Fruit fly (Drosophila melanogaster) whole organism, prepupa: ENCODE data around the gene CG42816.

ENCODE experiments used
- Blimp-1 ChIP-seq: fragments of 200-800 bp; sonication (Bioruptor generic); optimal IDR thresholded peaks from 3 replicates; lab custom pipeline; 2017; ENCODE audit warnings: missing biosample characterization, missing genetic modification characterization, mild to moderate bottlenecking, moderate library complexity, missing genetic modification reagents
- CG10631 ChIP-seq: fragments of 200-800 bp; sonication (Bioruptor generic); optimal IDR thresholded peaks from 2 replicates; lab custom pipeline; 2016; ENCODE audit warnings: missing biosample characterization, missing genetic modification characterization
- CG11294 ChIP-seq: fragments of 200-800 bp; sonication (Bioruptor generic); IDR thresholded peaks from 2 replicates; pipeline ENCODE4 v1.3.6; 2022; ENCODE audit warnings: missing biosample characterization, missing genetic modification characterization
- CG11762 ChIP-seq: fragments of 200-800 bp; sonication (Bioruptor generic); optimal IDR thresholded peaks from 3 replicates; lab custom pipeline; 2016; ENCODE audit warnings: missing biosample characterization, missing genetic modification characterization; ENCODE audit not compliant: insufficient read depth
- CG11902 ChIP-seq: fragments of 200-800 bp; sonication (Bioruptor generic); optimal IDR thresholded peaks from 3 replicates; lab custom pipeline; 2016; ENCODE audit warnings: missing biosample characterization, missing genetic modification characterization
- CG4318 ChIP-seq: fragments of 200-800 bp; sonication (Bioruptor generic); optimal IDR thresholded peaks from 3 replicates; lab custom pipeline; 2017; ENCODE audit warnings: missing biosample characterization, mild to moderate bottlenecking, missing genetic modification characterization
- CG6163 ChIP-seq: fragments of 200-800 bp; sonication (Bioruptor generic); IDR thresholded peaks from 3 replicates; pipeline ENCODE4 v1.3.6; 2022; ENCODE audit warnings: missing biosample characterization, missing genetic modification characterization
- CG6792 ChIP-seq: fragments of 200-800 bp; sonication (Bioruptor generic); optimal IDR thresholded peaks from 3 replicates; lab custom pipeline; 2016; ENCODE audit warnings: missing biosample characterization, missing genetic modification characterization
- CG7368 ChIP-seq: fragments of 200-800 bp; sonication (Bioruptor generic); optimal IDR thresholded peaks from 3 replicates; lab custom pipeline; 2016; ENCODE audit warnings: missing biosample characterization, missing genetic modification characterization
- CG8119 ChIP-seq: fragments of 200-800 bp; sonication (Bioruptor generic); IDR thresholded peaks from 3 replicates; pipeline ENCODE4 v1.3.6; 2022; ENCODE audit warnings: missing biosample characterization, missing genetic modification characterization
- CG8319 ChIP-seq: fragments of 200-800 bp; sonication (Bioruptor generic); optimal IDR thresholded peaks from 3 replicates; lab custom pipeline; 2016; ENCODE audit warnings: missing biosample characterization, missing genetic modification characterization
- CG8632 ChIP-seq: fragments of 200-800 bp; sonication (Bioruptor generic); optimal IDR thresholded peaks from 3 replicates; lab custom pipeline; 2016; ENCODE audit warnings: missing biosample characterization, missing genetic modification characterization
- CG9139 ChIP-seq: fragments of 200-800 bp; sonication (Bioruptor generic); optimal IDR thresholded peaks from 3 replicates; lab custom pipeline; 2017; ENCODE audit warnings: missing biosample characterization, mild to moderate bottlenecking, missing genetic modification characterization
- Eip78C ChIP-seq: fragments of 200-800 bp; sonication (Bioruptor generic); peaks from one replicate; lab custom pipeline; 2016; ENCODE audit warnings: missing biosample characterization, missing genetic modification characterization
- Ets96B ChIP-seq: fragments of 200-800 bp; optimal IDR thresholded peaks from 2 replicates; lab custom pipeline; 2019; ENCODE audit warnings: missing biosample characterization, mild to moderate bottlenecking, missing genetic modification characterization, moderate library complexity
- Gug ChIP-seq: fragments of 200-800 bp; sonication (Bioruptor generic); IDR thresholded peaks from 2 replicates; pipeline ENCODE4 v1.3.6; 2022; ENCODE audit warnings: missing biosample characterization, missing genetic modification characterization
- Hr39 ChIP-seq: fragments of 200-800 bp; sonication (Bioruptor generic); optimal IDR thresholded peaks from 2 replicates; lab custom pipeline; 2016; ENCODE audit warnings: missing biosample characterization, missing genetic modification characterization
- Hr4 ChIP-seq: fragments of 200-800 bp; sonication (Bioruptor generic); optimal IDR thresholded peaks from 3 replicates; lab custom pipeline; 2016; ENCODE audit warnings: missing biosample characterization, missing genetic modification characterization
- Lpt ChIP-seq: fragments of 200-800 bp; sonication (Bioruptor generic); optimal IDR thresholded peaks from 3 replicates; lab custom pipeline; 2016; ENCODE audit warnings: missing biosample characterization, missing genetic modification characterization
- Smox ChIP-seq: fragments of 200-800 bp; sonication (Bioruptor generic); optimal IDR thresholded peaks from 3 replicates; lab custom pipeline; 2016; ENCODE audit warnings: missing biosample characterization, missing genetic modification characterization
- Sox14 ChIP-seq: fragments of 200-800 bp; sonication (Bioruptor generic); optimal IDR thresholded peaks from 3 replicates; lab custom pipeline; 2016; ENCODE audit warnings: missing biosample characterization, missing genetic modification characterization
- Sox15 ChIP-seq: fragments of 200-800 bp; sonication (Bioruptor generic); optimal IDR thresholded peaks from 3 replicates; lab custom pipeline; 2016; ENCODE audit warnings: missing biosample characterization, missing genetic modification characterization
- achi ChIP-seq: fragments of 200-800 bp; sonication (Bioruptor generic); optimal IDR thresholded peaks from 3 replicates; lab custom pipeline; 2016; ENCODE audit warnings: missing biosample characterization, missing genetic modification characterization
- dsx ChIP-seq: fragments of 200-800 bp; optimal IDR thresholded peaks from 3 replicates; lab custom pipeline; 2019; ENCODE audit warnings: missing biosample characterization, mild to moderate bottlenecking, missing genetic modification characterization, moderate library complexity; ENCODE audit not compliant: poor library complexity, severe bottlenecking
- eg ChIP-seq: fragments of 200-800 bp; sonication (Bioruptor generic); IDR thresholded peaks from 3 replicates; pipeline ENCODE4 v1.3.6; 2022; ENCODE audit warnings: missing biosample characterization, missing genetic modification characterization
- fd85E ChIP-seq: fragments of 200-800 bp; sonication (Bioruptor generic); optimal IDR thresholded peaks from 3 replicates; lab custom pipeline; 2016; ENCODE audit warnings: missing biosample characterization, missing genetic modification characterization
- fkh ChIP-seq: fragments of 200-800 bp; sonication (Bioruptor generic); optimal IDR thresholded peaks from 3 replicates; lab custom pipeline; 2017; ENCODE audit warnings: missing biosample characterization, mild to moderate bottlenecking, missing genetic modification characterization, moderate library complexity
- salr ChIP-seq, 2 experiments: fragments of 200-800 bp; sonication (Bioruptor generic); optimal IDR thresholded peaks; 3 replicates each; lab custom pipeline; 2016 to 2018; ENCODE audit warnings: missing biosample characterization in 2 of 2, missing genetic modification characterization in 2 of 2, mild to moderate bottlenecking in 1 of 2
- spab ChIP-seq: fragments of 200-800 bp; sonication (Bioruptor generic); optimal IDR thresholded peaks from 2 replicates; lab custom pipeline; 2017; ENCODE audit warnings: missing biosample characterization, mild to moderate bottlenecking, missing genetic modification characterization, missing genetic modification reagents
- topi ChIP-seq: fragments of 200-800 bp; sonication (Bioruptor generic); optimal IDR thresholded peaks from 3 replicates; lab custom pipeline; 2016; ENCODE audit warnings: missing biosample characterization, missing genetic modification characterization
- vri ChIP-seq: fragments of 200-800 bp; sonication (Bioruptor generic); optimal IDR thresholded peaks from 3 replicates; lab custom pipeline; 2016; ENCODE audit warnings: missing biosample characterization, mild to moderate bottlenecking, missing genetic modification characterization

Gene CG42816

DNA sequence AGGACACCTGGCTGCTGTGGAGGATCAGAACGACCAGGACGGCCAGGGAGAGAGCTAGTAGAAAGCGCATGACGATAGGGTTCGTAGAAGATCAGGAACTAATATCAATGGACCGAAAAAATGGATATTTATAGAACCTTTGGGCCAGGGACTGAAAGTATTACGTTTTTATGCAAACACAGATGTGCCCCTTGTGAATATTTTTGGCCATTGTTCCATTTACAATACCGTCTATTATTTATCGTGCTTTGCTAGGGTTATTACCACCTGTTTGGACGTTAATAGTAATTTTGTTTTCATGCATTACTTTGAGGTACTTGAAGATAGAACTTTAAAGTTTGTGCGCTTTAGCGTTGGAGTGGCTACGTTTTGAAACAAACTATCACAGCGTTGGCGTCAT lies 36.1 kb upstream of the CG42816 start, which contains the start of gene CG32188:
TSS of gene CG32188 (minus strand) at position 101 of the 400 bp plus-strand sequence.
- TF ChIP-seq Gug (no peak), CG11294 (GFP tag; lab: Robert Waterston, UW) (no peak), Hr39 (GFP tag; lab: Kevin White, UChicago) (no peak), CG11902 (no peak), eg (GFP tag; lab: Robert Waterston, UW) (no peak), Lpt (GFP tag; lab: Kevin White, UChicago) (no peak), CG10631 (no peak), vri (GFP tag; lab: Kevin White, UChicago) (no peak), CG8319 (GFP tag; lab: Kevin White, UChicago) (no peak), CG8119 (GFP tag; lab: Robert Waterston, UW) (no peak), CG6792 (GFP tag; lab: Kevin White, UChicago) (no peak), Blimp-1 (GFP tag; lab: Kevin White, UChicago) (no peak), Eip78C (GFP tag; lab: Kevin White, UChicago) (no peak), fd85E (GFP tag; lab: Kevin White, UChicago) (no peak), salr (GFP tag; optimal IDR thresholded peaks at IDR 0.05; lab: Kevin White, UChicago) (no peak), CG6163 (GFP tag; lab: Robert Waterston, UW) (no peak)
- TF ChIP-seq, all 60 proteins: peak for 0

DNA sequence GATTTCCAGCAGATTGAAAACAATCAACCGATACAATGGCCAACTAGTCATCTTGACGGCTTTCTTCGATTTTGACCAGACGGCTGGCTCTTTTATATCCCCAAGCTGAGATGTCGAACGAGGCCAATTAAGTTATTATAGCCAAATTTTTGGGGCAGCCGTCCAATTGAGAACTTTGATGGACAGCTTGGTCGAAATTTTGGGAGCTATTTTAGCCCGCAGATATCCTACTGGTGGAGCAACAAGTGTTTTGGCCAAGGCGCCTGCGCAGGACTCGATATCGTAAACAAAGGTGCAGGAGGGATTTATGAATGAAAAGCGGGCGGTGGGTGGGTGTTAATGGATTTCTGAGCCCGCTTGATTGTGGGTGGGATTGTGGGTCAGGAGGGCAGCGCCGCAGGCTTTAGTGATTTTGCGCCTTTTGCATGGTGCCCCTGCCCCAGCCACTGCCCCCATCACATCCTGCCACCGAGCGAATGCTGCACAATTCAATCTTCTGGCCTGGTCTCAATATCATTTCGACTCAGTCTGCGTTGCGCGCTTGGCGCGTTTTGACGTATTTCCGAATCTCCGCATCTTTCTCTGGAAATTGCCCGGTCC lies 25.5 kb upstream of the CG42816 start, which contains the start of the genes Ir75c and Grd:
TSS of gene Ir75c (minus strand) at position 51 of the 600 bp plus-strand sequence.
TSS of gene Grd (plus strand) at position 550 of the 600 bp plus-strand sequence.
- TF ChIP-seq Sox15 (GFP tag; lab: Kevin White, UChicago), result no peak
- TF ChIP-seq topi, result no peak
- TF ChIP-seq dsx, result no peak
- TF ChIP-seq spab, result no peak
- no peak for TF ChIP-seq Eip78C (GFP tag; lab: Kevin White, UChicago)

DNA sequence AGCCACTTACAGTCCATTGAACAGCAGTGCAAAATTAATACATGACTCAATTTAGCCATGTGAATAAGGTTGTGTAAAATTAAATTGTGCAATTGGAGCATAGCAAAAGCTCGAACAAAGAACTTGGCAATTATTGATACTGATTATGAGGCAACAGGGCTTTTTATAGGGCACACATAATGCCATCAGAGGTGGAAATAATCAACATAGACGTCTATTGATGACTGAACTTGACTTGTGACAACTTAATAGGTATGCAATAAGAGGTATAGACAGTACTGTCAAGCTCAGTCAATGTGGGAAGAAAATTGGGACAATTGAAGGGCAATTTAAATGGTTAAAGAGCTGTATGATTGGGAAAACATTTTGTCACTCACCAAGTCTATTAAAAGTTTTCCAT lies 22.7 kb upstream of the CG42816 start, which contains the start of gene Ir75b:
TSS of gene Ir75b (minus strand) at position 101 of the 400 bp plus-strand sequence.
- no peak for TF ChIP-seq CG11762 (GFP tag; lab: Kevin White, UChicago)
- no peak for TF ChIP-seq CG4318
- no peak for TF ChIP-seq Sox14 (GFP tag; lab: Kevin White, UChicago)
- TF ChIP-seq fd85E (GFP tag; lab: Kevin White, UChicago), result no peak

DNA sequence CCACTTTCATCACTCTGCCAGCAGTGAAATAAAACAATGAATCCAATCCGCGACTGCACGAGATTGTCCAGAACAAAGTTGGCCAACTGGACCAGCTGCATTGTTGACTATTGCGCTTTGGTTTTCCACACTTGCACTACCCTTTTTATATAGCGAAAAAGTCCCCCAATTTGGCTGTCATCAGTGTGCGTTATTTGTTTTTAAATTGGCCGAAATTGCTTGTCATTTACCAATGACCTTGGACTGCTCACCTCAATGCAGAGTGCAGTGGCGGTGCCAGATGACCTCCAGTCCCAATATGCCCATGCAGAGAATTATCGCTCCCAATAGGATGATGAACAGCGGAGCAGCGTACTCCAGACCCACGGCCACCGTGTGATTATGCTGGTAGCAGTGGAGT lies 20.4 kb upstream of the CG42816 start, which contains the start of gene Ir75a:
TSS of gene Ir75a (minus strand) at position 101 of the 400 bp plus-strand sequence.
- no peak for TF ChIP-seq CG4318
- TF ChIP-seq Blimp-1 (GFP tag; lab: Kevin White, UChicago), result no peak
- TF ChIP-seq dsx, result no peak
- no peak for TF ChIP-seq fd85E (GFP tag; lab: Kevin White, UChicago)
- TF ChIP-seq CG10631, result no peak
- TF ChIP-seq Hr4 (GFP tag; lab: Kevin White, UChicago), result no peak
- TF ChIP-seq Smox, result no peak
- no peak for TF ChIP-seq CG8632 (GFP tag; lab: Kevin White, UChicago)
- TF ChIP-seq Ets96B, result no peak

DNA sequence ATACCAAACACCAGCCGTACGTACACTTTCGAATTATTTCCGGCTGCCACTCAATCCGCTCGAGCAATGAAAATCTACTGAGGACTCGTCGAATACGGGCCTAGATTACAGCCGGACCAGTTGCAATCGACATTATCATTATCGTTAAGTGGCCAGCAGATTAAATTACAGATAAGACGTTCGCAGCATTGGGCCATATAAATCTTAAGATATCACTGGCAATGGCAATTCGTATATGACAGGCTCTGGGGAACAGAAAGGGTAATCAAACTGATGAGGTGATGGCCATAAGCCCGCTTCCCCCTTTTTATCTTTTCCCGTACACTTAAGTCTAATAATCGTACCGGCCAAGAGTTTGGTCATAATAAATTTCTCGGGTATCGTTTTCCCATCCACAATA lies 16.6 kb upstream of the CG42816 start, which contains the start of gene Cln3:
TSS of gene Cln3 (minus strand) at position 84 of the 400 bp plus-strand sequence.
- TF ChIP-seq CG4318, result no peak
- peak; percentile 75 for TF ChIP-seq vri (GFP tag; lab: Kevin White, UChicago)
- TF ChIP-seq CG7368 (GFP tag; lab: Kevin White, UChicago), result no peak

DNA sequence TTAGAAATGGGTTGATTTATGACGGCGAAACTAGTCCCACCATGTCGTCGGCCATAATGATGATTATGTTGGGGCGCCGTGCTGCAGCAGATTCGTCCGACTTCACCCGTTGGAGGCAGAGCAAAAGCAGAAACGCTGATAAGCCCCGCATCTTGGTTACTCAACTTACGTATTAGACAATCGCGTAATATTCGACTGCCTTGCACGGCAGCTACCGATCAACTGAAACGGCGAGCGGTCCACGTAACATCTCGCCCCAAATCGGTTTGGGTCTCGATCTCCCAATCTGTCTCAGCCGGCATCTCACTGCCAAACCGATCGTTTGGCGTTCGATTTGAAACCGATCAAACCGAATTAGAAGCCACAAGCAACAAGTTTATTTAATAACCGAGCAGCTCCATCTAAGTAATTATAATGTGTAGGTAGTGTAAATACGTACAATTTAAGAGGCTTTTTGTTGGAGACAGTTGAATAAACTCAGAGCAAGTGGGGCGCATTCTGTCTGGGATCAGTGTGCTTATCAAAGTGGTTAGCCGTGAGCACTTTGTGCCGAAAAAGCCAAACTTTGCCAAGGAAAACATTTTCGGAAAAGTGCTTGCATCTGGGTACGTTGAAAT lies 11.3 kb upstream of the CG42816 start, which contains the start of gene CG32191:
TSS of gene CG32191 (minus strand) at position 550 of the 617 bp plus-strand sequence.
- TF ChIP-seq CG10631 (no peak), fkh (peak; percentile 64), vri (GFP tag; lab: Kevin White, UChicago) (peak; percentile 11), achi (GFP tag; lab: Kevin White, UChicago) (no peak), Hr39 (GFP tag; lab: Kevin White, UChicago) (no peak), fd85E (GFP tag; lab: Kevin White, UChicago) (no peak), CG9139 (GFP tag; lab: Kevin White, UChicago) (no peak)
